Worm (Caenorhabditis elegans): Measurements from ENCODE around the gene ZK470.2.

ce11 chrX:4167150-4167549 lies 32.2 kb downstream of the ZK470.2 start, which contains the start of gene ZK470.14:
- TF ChIP-seq ztf-4 (tag; optimal IDR thresholded peaks at IDR 0.05) (no peak), nhr-129 (tag; optimal IDR thresholded peaks at IDR 0.05) (no peak), ztf-11 (tag; optimal IDR thresholded peaks at IDR 0.05) (no peak), zag-1 (tag; optimal IDR thresholded peaks at IDR 0.05) (no peak)
